Worm (Caenorhabditis elegans) whole organism, mixed stage, embryonic: Measurements from ENCODE around the gene scav-3.

ENCODE experiments used
- ces-1 ChIP-seq: fragments of 150-350 bp; optimal IDR thresholded peaks from 2 replicates; lab custom pipeline; 2014; ENCODE audit warnings: missing biosample characterization, missing genetic modification reagents, missing genetic modification characterization
- hlh-1 ChIP-seq: fragments of 150-350 bp; optimal IDR thresholded peaks from 2 replicates; lab custom pipeline; 2014; ENCODE audit warnings: missing biosample characterization, missing genetic modification reagents, missing genetic modification characterization
- nhr-12 ChIP-seq: fragments of 150-350 bp; optimal IDR thresholded peaks from 2 replicates; lab custom pipeline; 2014; ENCODE audit warnings: missing biosample characterization, missing genetic modification characterization
- nhr-237 ChIP-seq: fragments of 150-350 bp; optimal IDR thresholded peaks from 2 replicates; lab custom pipeline; 2014; ENCODE audit warnings: missing biosample characterization, missing genetic modification characterization
- nhr-28 ChIP-seq: fragments of 150-350 bp; optimal IDR thresholded peaks from 2 replicates; lab custom pipeline; 2014; ENCODE audit warnings: missing biosample characterization, missing genetic modification characterization
- nhr-76 ChIP-seq: sonication (generic microtip); optimal IDR thresholded peaks from 2 replicates; lab custom pipeline; 2017; ENCODE audit warnings: missing biosample characterization, missing genetic modification characterization
- pha-4 ChIP-seq: fragments of 150-350 bp; optimal IDR thresholded peaks from 2 replicates; lab custom pipeline; 2018; ENCODE audit warnings: missing biosample characterization, missing genetic modification reagents, missing genetic modification characterization
- unc-39 ChIP-seq: fragments of 150-350 bp; optimal IDR thresholded peaks from 2 replicates; lab custom pipeline; 2014; ENCODE audit warnings: missing biosample characterization, missing genetic modification characterization
- unc-62 ChIP-seq: fragments of 150-350 bp; optimal IDR thresholded peaks from 2 replicates; lab custom pipeline; 2014; ENCODE audit warnings: missing biosample characterization, missing genetic modification reagents, missing genetic modification characterization
- ztf-11 ChIP-seq: fragments of 150-350 bp; optimal IDR thresholded peaks from 2 replicates; lab custom pipeline; 2014; ENCODE audit warnings: missing biosample characterization, missing genetic modification characterization

ce11 chrIII:12469800-12470199 is 13.2 kb upstream of the scav-3 start:
- TF ChIP-seq nhr-237 (tag; lab: Kevin White, UChicago) (no peak), ztf-11 (tag; lab: Kevin White, UChicago) (no peak), pha-4 (tag; lab: Kevin White, UChicago) (no peak), unc-39 (tag; lab: Kevin White, UChicago) (no peak), nhr-28 (tag; lab: Kevin White, UChicago) (no peak), unc-62 (no peak), nhr-76 (tag; lab: Kevin White, UChicago) (no peak), nhr-12 (tag; lab: Kevin White, UChicago) (no peak), ces-1 (GFP tag; lab: Kevin White, UChicago) (no peak), hlh-1 (tag; lab: Kevin White, UChicago) (no peak)
